Fruit fly (Drosophila melanogaster): Measurements from ENCODE around the gene CG17147.

The CG17147 gene

dm6 chr3L:20247513-20248173 is 23.9 kb downstream of the CG17147 start, which contains the start of gene rdgC (continued):
- TF ChIP-seq kay (GFP tag; optimal IDR thresholded peaks at IDR 0.05), result peak; percentile 91
- peak; percentile 40 for TF ChIP-seq Spps (tag; optimal IDR thresholded peaks at IDR 0.05)
- peak; percentile 92 for TF ChIP-seq Max (GFP tag; optimal IDR thresholded peaks at IDR 0.05)
- no peak for TF ChIP-seq hbn (GFP tag; IDR thresholded peaks at IDR 0.05; ENCODE audit: partially characterized antibody)
- no peak for TF ChIP-seq pan (optimal IDR thresholded peaks at IDR 0.05)
- TF ChIP-seq pan (GFP tag; optimal IDR thresholded peaks at IDR 0.05 in 1 of 2, IDR thresholded peaks at IDR 0.05 in 1 of 2), result peak in 1 of 2 experiments; percentile 98
- no peak for TF ChIP-seq usp (GFP tag; optimal IDR thresholded peaks at IDR 0.05)
- TF ChIP-seq Ravus (GFP tag; IDR thresholded peaks at IDR 0.05), result peak; percentile 88
- peak; percentile 89 for TF ChIP-seq Doc2 (GFP tag; IDR thresholded peaks at IDR 0.05)
- TF ChIP-seq CG4360 (GFP tag; IDR thresholded peaks at IDR 0.05), result peak; percentile 80
- TF ChIP-seq gcm (GFP tag; optimal IDR thresholded peaks at IDR 0.05), result peak; percentile 93
- TF ChIP-seq Fer1 (GFP tag; optimal IDR thresholded peaks at IDR 0.05), result peak; percentile 96
- TF ChIP-seq Opbp (GFP tag; IDR thresholded peaks at IDR 0.05; ENCODE audit: partially characterized antibody), result no peak
- TF ChIP-seq D19B (GFP tag; optimal IDR thresholded peaks at IDR 0.05), result peak; percentile 88
- TF ChIP-seq mirr (GFP tag; optimal IDR thresholded peaks at IDR 0.05), result peak; percentile 93
- peak; percentile 94 for TF ChIP-seq grau (tag; optimal IDR thresholded peaks at IDR 0.05)
- peak; percentile 98 for TF ChIP-seq ranshi (GFP tag; IDR thresholded peaks at IDR 0.05)
- peak; percentile 91 for TF ChIP-seq CG10979 (tag; optimal IDR thresholded peaks at IDR 0.05)
- peak; percentile 91 for TF ChIP-seq nerfin-1 (tag; optimal IDR thresholded peaks at IDR 0.05)
- TF ChIP-seq wor (GFP tag; IDR thresholded peaks at IDR 0.05), result peak; percentile 89
- TF ChIP-seq Bgb (GFP tag; IDR thresholded peaks at IDR 0.05; ENCODE audit: partially characterized antibody), result peak; percentile 11; the same call in 1 of the 2 replicates
- TF ChIP-seq Dll (GFP tag; IDR thresholded peaks at IDR 0.05; ENCODE audit: partially characterized antibody), result no peak
- peak; percentile 96 for TF ChIP-seq CG17361 (GFP tag; IDR thresholded peaks at IDR 0.05)
- TF ChIP-seq NC2β (GFP tag; optimal IDR thresholded peaks at IDR 0.05), result peak; percentile 93
- peak; percentile 95 for TF ChIP-seq HmgD (GFP tag; optimal IDR thresholded peaks at IDR 0.05)
- TF ChIP-seq lbe (GFP tag; optimal IDR thresholded peaks at IDR 0.05), result peak; percentile 54
- TF ChIP-seq Xrp1 (GFP tag; IDR thresholded peaks at IDR 0.05), result peak; percentile 97
- TF ChIP-seq ci (GFP tag; IDR thresholded peaks at IDR 0.05), result peak; percentile 99
- TF ChIP-seq CG15011 (GFP tag; optimal IDR thresholded peaks at IDR 0.05), result peak; percentile 95
- peak; percentile 97 for TF ChIP-seq slbo (GFP tag; IDR thresholded peaks at IDR 0.05)
- TF ChIP-seq org-1 (GFP tag; optimal IDR thresholded peaks at IDR 0.05), result peak; percentile 95
- TF ChIP-seq HLH54F (GFP tag; optimal IDR thresholded peaks at IDR 0.05), result peak; percentile 94
- TF ChIP-seq CG32772 (GFP tag; IDR thresholded peaks at IDR 0.05), result peak; percentile 95
- TF ChIP-seq mam (GFP tag; optimal IDR thresholded peaks at IDR 0.05), result peak; percentile 97
- TF ChIP-seq CG7372 (GFP tag; IDR thresholded peaks at IDR 0.05), result peak; percentile 95
- TF ChIP-seq CG12104 (GFP tag; optimal IDR thresholded peaks at IDR 0.05), result peak; percentile 90
- peak; percentile 54 for TF ChIP-seq CG30020 (tag; optimal IDR thresholded peaks at IDR 0.05)
- TF ChIP-seq dati (GFP tag; IDR thresholded peaks at IDR 0.05), result peak; percentile 94
- peak; percentile 78 for TF ChIP-seq aop (GFP tag; IDR thresholded peaks at IDR 0.05)
- 0 out of 2 replicates have a peak, but pooled peaks have one; percentile 17 for TF ChIP-seq amos (GFP tag; IDR thresholded peaks at IDR 0.05; ENCODE audit: partially characterized antibody)
- peak; percentile 96 for TF ChIP-seq Oli (tag; optimal IDR thresholded peaks at IDR 0.05)
- TF ChIP-seq D (optimal IDR thresholded peaks at IDR 0.05), result no peak
- peak; percentile 92 for TF ChIP-seq D (GFP tag; optimal IDR thresholded peaks at IDR 0.05)
- TF ChIP-seq ttk (GFP tag; IDR thresholded peaks at IDR 0.05), result peak; percentile 97
- TF ChIP-seq psq (GFP tag; optimal IDR thresholded peaks at IDR 0.05), result peak; percentile 78
- TF ChIP-seq run (tag; optimal IDR thresholded peaks at IDR 0.05), result peak; percentile 93
- peak; percentile 96 for TF ChIP-seq gce (GFP tag; IDR thresholded peaks at IDR 0.05)
- peak; percentile 87 for TF ChIP-seq CG13775 (GFP tag; optimal IDR thresholded peaks at IDR 0.05)
- no peak for TF ChIP-seq knrl (GFP tag; IDR thresholded peaks at IDR 0.05; ENCODE audit: partially characterized antibody)
- TF ChIP-seq vfl (GFP tag; optimal IDR thresholded peaks at IDR 0.05), result peak; percentile 82
- peak; percentile 77 for TF ChIP-seq ftz-f1 (GFP tag; optimal IDR thresholded peaks at IDR 0.05)

Measured in whole organism, embryonic.